Fruit fly (Drosophila melanogaster): ENCODE results near the gene CG5653.

The CG5653 gene

DNA sequence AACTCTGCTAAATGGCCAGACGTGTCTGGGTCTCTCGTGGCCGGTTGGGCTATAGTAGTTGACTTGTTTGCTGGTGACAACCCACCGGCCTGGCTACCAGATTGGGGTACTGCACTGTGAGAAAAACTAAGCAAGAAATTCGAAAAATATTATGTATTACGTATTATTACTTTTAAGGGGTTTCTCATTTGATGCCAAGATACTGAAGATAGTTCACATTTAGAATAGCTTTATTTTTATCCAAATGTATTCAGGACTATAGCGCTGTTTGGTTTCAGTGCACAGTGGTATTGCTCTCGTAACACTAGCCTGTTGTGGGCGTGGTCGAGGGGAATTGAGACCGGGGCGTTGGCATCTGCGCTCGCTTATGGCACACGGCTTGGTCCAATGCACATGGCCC is 45.5 kb downstream of the CG5653 start (continued):
- TF ChIP-seq mld (GFP tag; IDR thresholded peaks at IDR 0.05; ENCODE audit: partially characterized antibody) (no peak), CG4424 (GFP tag; optimal IDR thresholded peaks at IDR 0.05) (peak; percentile 66), Nf-YB (GFP tag; optimal IDR thresholded peaks at IDR 0.05) (peak; percentile 31), Atf-2 (GFP tag; optimal IDR thresholded peaks at IDR 0.05) (no peak), CG16779 (GFP tag; IDR thresholded peaks at IDR 0.05) (no peak), Eip74EF (GFP tag; optimal IDR thresholded peaks at IDR 0.05) (peak in 1 of 2 experiments; percentile 50), CG18764 (GFP tag; optimal IDR thresholded peaks at IDR 0.05) (no peak), dan (GFP tag; IDR thresholded peaks at IDR 0.05) (no peak), wdn (GFP tag; IDR thresholded peaks at IDR 0.05) (peak; percentile 62; the same call in 1 of the 2 replicates), dimm (GFP tag; IDR thresholded peaks at IDR 0.05) (0 out of 2 replicates have a peak, but pooled peaks have one; percentile 34), CTCF (GFP tag; optimal IDR thresholded peaks at IDR 0.05) (peak; percentile 29), CG10543 (GFP tag; optimal IDR thresholded peaks at IDR 0.05) (no peak), CG10147 (GFP tag; optimal IDR thresholded peaks at IDR 0.05) (peak; percentile 74), bab2 (GFP tag; optimal IDR thresholded peaks at IDR 0.05) (no peak), da (GFP tag; optimal IDR thresholded peaks at IDR 0.05) (no peak), CG10366 (GFP tag; IDR thresholded peaks at IDR 0.05) (peak; percentile 70), H2.0 (GFP tag; IDR thresholded peaks at IDR 0.05) (peak; percentile 44), CG15269 (tag; optimal IDR thresholded peaks at IDR 0.05) (peak; percentile 78), CG3995 (GFP tag; optimal IDR thresholded peaks at IDR 0.05) (peak; percentile 12), Dp (GFP tag; optimal IDR thresholded peaks at IDR 0.05) (no peak), sima (GFP tag; optimal IDR thresholded peaks at IDR 0.05) (no peak), cg (GFP tag; optimal IDR thresholded peaks at IDR 0.05) (no peak), Hr51 (GFP tag; optimal IDR thresholded peaks at IDR 0.05) (peak; percentile 2 to 87), Tbp (GFP tag; optimal IDR thresholded peaks at IDR 0.05) (no peak), gsb-n (tag; optimal IDR thresholded peaks at IDR 0.05) (peak; percentile 12), esg (GFP tag; conservative IDR thresholded peaks at IDR 0.05) (peak; percentile 68), Ptx1 (GFP tag; IDR thresholded peaks at IDR 0.05) (peak; percentile 76), Dll (GFP tag; IDR thresholded peaks at IDR 0.05; ENCODE audit: partially characterized antibody) (no peak), Atf3 (GFP tag; optimal IDR thresholded peaks at IDR 0.05) (no peak), Hmx (GFP tag; optimal IDR thresholded peaks at IDR 0.05) (no peak), Asciz (GFP tag; optimal IDR thresholded peaks at IDR 0.05) (peak; percentile 59), Opbp (GFP tag; IDR thresholded peaks at IDR 0.05; ENCODE audit: partially characterized antibody) (no peak), hth (optimal IDR thresholded peaks at IDR 0.05) (no peak), CG18262 (tag; optimal IDR thresholded peaks at IDR 0.05) (peak; percentile 60), CG3407 (GFP tag; optimal IDR thresholded peaks at IDR 0.05) (peak; percentile 24), CG10565 (GFP tag; optimal IDR thresholded peaks at IDR 0.05) (no peak), bcd (GFP tag; optimal IDR thresholded peaks at IDR 0.05) (peak; percentile 68), fd3F (GFP tag; optimal IDR thresholded peaks at IDR 0.05) (peak; percentile 27), CG11723 (GFP tag; optimal IDR thresholded peaks at IDR 0.05) (peak; percentile 50), D19A (tag; optimal IDR thresholded peaks at IDR 0.05) (peak; percentile 48), CG2875 (GFP tag; optimal IDR thresholded peaks at IDR 0.05) (peak; percentile 56), Antp (GFP tag; optimal IDR thresholded peaks at IDR 0.05) (peak; percentile 53), ftz-f1 (GFP tag; optimal IDR thresholded peaks at IDR 0.05) (no peak), CG6272 (GFP tag; IDR thresholded peaks at IDR 0.05) (no peak), bsh (GFP tag; optimal IDR thresholded peaks at IDR 0.05) (peak in 1 of 2 experiments; percentile 75), CG4282 (GFP tag; optimal IDR thresholded peaks at IDR 0.05) (no peak), Drgx (GFP tag; IDR thresholded peaks at IDR 0.05) (peak; percentile 94), MESR4 (GFP tag; optimal IDR thresholded peaks at IDR 0.05) (no peak), CG11085 (GFP tag; IDR thresholded peaks at IDR 0.05) (no peak), pnt (GFP tag; optimal IDR thresholded peaks at IDR 0.05) (peak; percentile 18), CG4328 (GFP tag; optimal IDR thresholded peaks at IDR 0.05) (peak; percentile 8)
